Fruit fly (Drosophila melanogaster): Measurements from ENCODE around the gene vsg.

- no peak for TF ChIP-seq usp (GFP tag; optimal IDR thresholded peaks at IDR 0.05)
- no peak for TF ChIP-seq pan (optimal IDR thresholded peaks at IDR 0.05)
- TF ChIP-seq psq (optimal IDR thresholded peaks at IDR 0.05): no peak
Measured at dm6 chr3L:9680968-9681367, 33.2 kb upstream of the vsg start, which contains the start of gene alphaTub67C.
